Worm (Caenorhabditis elegans): ENCODE data around the gene srx-34.

Gene srx-34

DNA sequence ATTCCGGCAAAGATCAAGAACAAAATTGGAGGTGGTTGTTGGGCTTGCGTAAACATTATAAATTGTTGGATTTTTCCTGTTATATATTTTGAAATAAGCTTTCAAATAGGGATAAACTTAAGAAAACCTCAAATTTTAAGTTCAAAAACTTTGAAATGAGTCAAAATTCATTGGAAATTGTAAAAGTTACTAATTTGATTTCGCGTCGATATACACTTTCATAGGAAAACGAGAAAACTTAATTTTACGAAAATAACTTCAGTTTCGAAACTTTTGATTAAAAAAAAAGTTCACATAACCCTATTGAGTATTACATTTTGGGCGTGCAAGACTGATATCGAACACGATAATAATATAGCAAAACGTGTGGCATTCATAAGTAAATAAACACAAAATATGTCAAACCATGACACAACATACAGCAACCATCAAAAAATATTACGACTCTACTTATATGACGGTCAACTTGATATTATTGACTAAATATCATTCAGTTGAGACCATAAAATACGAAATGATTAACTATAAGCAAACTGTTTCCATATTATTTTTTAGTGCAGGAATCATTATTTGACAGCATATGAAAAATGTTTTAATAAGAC is 23.8 kb downstream of the srx-34 start:
- TF ChIP-seq ceh-30 (tag; optimal IDR thresholded peaks at IDR 0.05) (no peak), ceh-34 (tag; optimal IDR thresholded peaks at IDR 0.05) (no peak), ceh-6 (GFP tag; optimal IDR thresholded peaks at IDR 0.05) (no peak), dve-1 (tag; optimal IDR thresholded peaks at IDR 0.05) (no peak)

DNA sequence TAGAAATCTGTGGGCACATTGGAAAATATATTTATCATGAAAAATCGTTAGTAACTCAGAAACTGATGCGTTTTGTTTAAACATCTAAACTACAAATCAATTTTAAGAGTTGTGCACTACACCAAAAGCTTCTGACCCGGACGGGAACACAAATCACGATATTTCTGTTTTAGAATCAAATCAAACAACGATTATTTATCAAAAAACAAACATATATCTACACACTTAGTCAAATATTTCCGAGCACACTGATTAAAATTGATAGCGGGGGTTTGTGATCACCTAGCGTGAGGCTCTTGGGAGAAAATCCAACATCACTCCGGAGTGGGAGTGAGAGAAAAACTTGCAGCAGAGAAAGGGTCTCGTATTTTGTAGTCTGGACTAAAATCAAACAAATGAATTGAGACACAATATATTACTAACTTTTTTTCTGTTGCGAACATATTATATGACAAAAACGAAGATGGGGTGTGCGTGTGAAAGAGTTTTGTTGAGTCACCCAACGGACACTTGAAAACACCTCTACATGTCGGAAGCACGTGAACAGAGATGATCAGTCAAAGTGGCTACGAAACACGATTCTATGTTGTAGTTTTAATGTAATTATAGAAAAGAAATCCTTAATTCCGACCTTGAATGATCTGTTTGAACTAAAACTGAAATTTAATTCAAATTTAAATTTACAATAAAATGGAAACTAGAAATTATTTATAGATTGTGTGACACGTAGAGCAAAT is 24.6 kb downstream of the srx-34 start:
- TF ChIP-seq dve-1 (tag; optimal IDR thresholded peaks at IDR 0.05) (no peak), npax-4 (tag; optimal IDR thresholded peaks at IDR 0.05) (no peak), F13H6.1 (tag; optimal IDR thresholded peaks at IDR 0.05) (no peak), C38D4.7 (GFP tag; optimal IDR thresholded peaks at IDR 0.05) (no peak)

DNA sequence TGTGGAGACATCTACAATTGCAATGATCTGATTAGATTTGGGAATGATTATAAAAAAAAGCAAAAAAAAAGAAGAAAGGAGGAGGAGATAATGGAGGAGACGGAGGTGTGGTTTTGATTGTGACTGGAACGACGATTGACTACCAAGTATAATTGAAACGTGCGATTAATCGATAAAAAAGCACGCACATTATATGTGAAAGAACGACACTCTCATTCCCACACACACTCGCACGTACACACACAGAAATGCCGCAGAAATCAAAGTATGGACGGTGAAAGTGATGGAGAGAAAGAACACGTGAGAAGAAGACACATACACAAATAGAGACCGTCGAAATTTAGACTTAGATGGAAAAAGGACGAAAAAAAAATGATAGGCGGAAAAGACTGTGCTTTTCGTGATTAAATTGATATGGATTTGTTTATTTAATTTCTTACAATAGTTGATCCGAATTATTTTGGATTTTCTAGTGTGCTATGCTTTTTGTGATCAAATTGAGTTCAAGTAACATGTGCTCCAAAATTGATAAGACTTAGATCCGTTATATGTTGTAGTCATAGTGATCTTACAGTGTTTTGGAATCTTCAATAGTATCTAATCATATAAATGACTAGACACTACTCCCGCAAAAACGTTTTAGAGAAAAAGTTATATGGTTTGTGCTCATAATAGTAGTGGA is 26.2 kb downstream of the srx-34 start, which contains the start of gene nhr-135:
TSS of gene nhr-135 (minus strand) at position 51 of the 682 bp plus-strand sequence.
- no peak for TF ChIP-seq pax-1 (tag; optimal IDR thresholded peaks at IDR 0.05)
- TF ChIP-seq elt-2 (tag; optimal IDR thresholded peaks at IDR 0.05) = peak; percentile 8
- no peak for TF ChIP-seq ztf-16 (tag; optimal IDR thresholded peaks at IDR 0.05)

DNA sequence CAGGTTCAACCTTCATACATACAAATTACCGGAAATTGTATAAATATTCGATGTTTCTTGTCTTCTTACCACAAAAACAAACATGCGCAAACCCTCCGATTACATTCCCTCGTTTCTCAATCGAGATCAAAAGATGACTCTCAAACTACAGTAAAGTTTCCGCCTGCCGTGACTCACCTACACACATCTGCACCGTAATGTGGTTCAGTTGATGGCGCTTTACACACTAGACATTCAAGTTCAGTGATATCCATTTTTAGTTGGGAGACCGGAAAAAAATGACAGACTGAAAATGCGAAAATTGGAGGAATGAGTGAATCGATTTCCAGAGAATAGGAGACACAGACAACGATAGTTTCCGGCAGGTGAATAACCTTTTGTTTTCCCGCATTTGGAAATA is 28.8 kb downstream of the srx-34 start, which contains the start of gene nhr-286:
TSS of gene nhr-286 (minus strand) at position 324 of the 400 bp plus-strand sequence.
- TF ChIP-seq rnt-1 (tag; optimal IDR thresholded peaks at IDR 0.05) = no peak
- no peak for TF ChIP-seq K09A11.1 (tag; optimal IDR thresholded peaks at IDR 0.05; ENCODE audit: insufficient read depth)
- TF ChIP-seq tbx-2 (tag; optimal IDR thresholded peaks at IDR 0.05) = no peak
- no peak for TF ChIP-seq ceh-14 (tag; optimal IDR thresholded peaks at IDR 0.05)

DNA sequence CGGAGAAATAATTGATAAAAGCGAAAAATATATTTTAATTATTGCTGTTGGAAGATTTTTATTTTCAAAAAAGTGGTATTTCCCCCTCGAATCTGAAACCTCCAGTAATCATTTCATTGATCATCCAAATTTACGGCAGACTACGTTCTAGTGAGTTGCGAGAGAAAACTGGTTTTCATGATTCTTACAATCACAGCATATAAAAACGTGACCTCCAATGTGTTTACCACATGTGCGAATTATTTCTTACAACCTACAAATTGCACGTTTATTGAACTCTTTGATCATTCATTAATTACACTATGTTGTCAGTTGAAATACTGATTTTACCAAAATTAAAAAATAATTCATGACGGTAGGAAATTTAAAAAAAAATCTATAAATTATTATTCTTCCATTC is 30.9 kb downstream of the srx-34 start:
- TF ChIP-seq elt-2 (tag; optimal IDR thresholded peaks at IDR 0.05) (no peak), ztf-16 (tag; optimal IDR thresholded peaks at IDR 0.05) (no peak), pqm-1 (tag; optimal IDR thresholded peaks at IDR 0.05) (no peak), hlh-8 (tag; optimal IDR thresholded peaks at IDR 0.05) (no peak), sox-2 (GFP tag; IDR thresholded peaks at IDR 0.05) (no peak), madf-2 (tag; optimal IDR thresholded peaks at IDR 0.05) (no peak), gmeb-2 (tag; optimal IDR thresholded peaks at IDR 0.05) (no peak), ets-4 (tag; optimal IDR thresholded peaks at IDR 0.05) (no peak), tbx-7 (tag; optimal IDR thresholded peaks at IDR 0.05) (no peak), K09A11.1 (tag; optimal IDR thresholded peaks at IDR 0.05; ENCODE audit: insufficient read depth) (no peak), ceh-19 (GFP tag; optimal IDR thresholded peaks at IDR 0.05) (no peak), ceh-6 (GFP tag; optimal IDR thresholded peaks at IDR 0.05) (no peak), ceh-14 (tag; optimal IDR thresholded peaks at IDR 0.05) (no peak), hlh-15 (tag; optimal IDR thresholded peaks at IDR 0.05) (no peak), sdc-2 (tag; optimal IDR thresholded peaks at IDR 0.05) (no peak), Y22D7AL.16 (tag; optimal IDR thresholded peaks at IDR 0.05) (no peak), nfya-1 (tag; optimal IDR thresholded peaks at IDR 0.05) (no peak), hlh-30 (tag; optimal IDR thresholded peaks at IDR 0.05; ENCODE audit: insufficient read depth) (no peak), hlh-13 (GFP tag; optimal IDR thresholded peaks at IDR 0.05) (no peak), rnt-1 (tag; optimal IDR thresholded peaks at IDR 0.05) (no peak)

DNA sequence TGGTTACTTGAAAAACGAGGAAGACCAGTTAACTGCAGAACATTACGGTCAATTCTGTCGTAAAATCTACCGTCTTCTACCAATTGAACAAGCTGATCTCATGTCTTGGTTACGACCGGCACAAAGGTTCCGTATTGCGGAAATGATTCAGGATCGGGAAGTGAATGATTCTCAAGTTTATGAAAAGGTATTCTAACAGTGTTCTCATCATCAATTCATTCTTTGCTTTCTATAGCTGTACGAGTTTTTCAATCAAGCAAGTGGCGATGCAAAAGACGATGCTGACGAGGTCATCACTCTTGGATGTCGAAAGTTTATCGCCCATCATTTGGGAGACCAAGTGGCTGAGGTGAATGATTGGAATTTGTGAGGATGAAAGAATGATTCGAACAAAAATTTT is 32.7 kb downstream of the srx-34 start:
- TF ChIP-seq nhr-11 (tag; optimal IDR thresholded peaks at IDR 0.05) (no peak), gmeb-2 (tag; optimal IDR thresholded peaks at IDR 0.05) (no peak), ahr-1 (tag; optimal IDR thresholded peaks at IDR 0.05) (no peak), sox-4 (tag; optimal IDR thresholded peaks at IDR 0.05) (no peak), nhr-232 (tag; optimal IDR thresholded peaks at IDR 0.05) (no peak), C38D4.7 (GFP tag; optimal IDR thresholded peaks at IDR 0.05) (no peak), unc-55 (GFP tag; optimal IDR thresholded peaks at IDR 0.05) (no peak), C08G9.2 (tag; optimal IDR thresholded peaks at IDR 0.05) (no peak), dve-1 (tag; optimal IDR thresholded peaks at IDR 0.05) (no peak), fkh-6 (tag; optimal IDR thresholded peaks at IDR 0.05) (no peak), pha-2 (tag; optimal IDR thresholded peaks at IDR 0.05) (no peak), F13H6.1 (tag; optimal IDR thresholded peaks at IDR 0.05) (no peak), nfya-1 (tag; optimal IDR thresholded peaks at IDR 0.05) (no peak), pag-3 (tag; optimal IDR thresholded peaks at IDR 0.05; ENCODE audit: borderline replicate concordance) (no peak), pros-1 (tag; optimal IDR thresholded peaks at IDR 0.05) (no peak), fkh-10 (GFP tag; optimal IDR thresholded peaks at IDR 0.05) (no peak), ceh-24 (tag; optimal IDR thresholded peaks at IDR 0.05) (no peak)

Data from whole organism, late embryonic.